Worm (Caenorhabditis elegans) whole organism, L4 larva: ENCODE data around the gene EGAP2.1.

ENCODE experiments used
- D1046.2 ChIP-seq: fragments of 200-800 bp; sonication (Bioruptor generic); IDR thresholded peaks from 2 replicates; pipeline ENCODE4 v1.3.6; 2022; ENCODE audit warnings: missing genetic modification characterization, missing compliant biosample characterization
- F26F4.8 ChIP-seq: fragments of 200-800 bp; sonication (Bioruptor generic); conservative IDR thresholded peaks from 2 replicates; pipeline ENCODE4 v1.3.6; 2022; ENCODE audit warnings: missing genetic modification characterization, missing compliant biosample characterization
- R02D3.7 ChIP-seq: fragments of 150-350 bp; sonication (generic microtip); optimal IDR thresholded peaks from 3 replicates; lab custom pipeline; 2014; ENCODE audit warnings: missing biosample characterization, missing genetic modification characterization
- T26A8.4 ChIP-seq: fragments of 200-800 bp; sonication (Bioruptor generic); IDR thresholded peaks from 2 replicates; pipeline ENCODE4 v1.3.6; 2022; ENCODE audit warnings: missing genetic modification characterization, missing compliant biosample characterization
- Y75B8A.6 ChIP-seq: fragments of 200-800 bp; sonication (Bioruptor generic); IDR thresholded peaks from 2 replicates; pipeline ENCODE4 v1.3.6; 2022; ENCODE audit warnings: missing genetic modification reagents, missing genetic modification characterization, missing compliant biosample characterization
- ZK546.5 ChIP-seq, 2 experiments: sonication (generic microtip); optimal IDR thresholded peaks; 2 replicates each; lab custom pipeline; 2017; ENCODE audit warnings: missing biosample characterization in 2 of 2, missing genetic modification characterization in 2 of 2
- aha-1 ChIP-seq: fragments of 150-350 bp; peaks from one replicate; lab custom pipeline; 2014; ENCODE audit warnings: missing biosample characterization, missing genetic modification characterization
- aly-2 ChIP-seq: sonication (generic microtip); optimal IDR thresholded peaks from 2 replicates; lab custom pipeline; 2018; ENCODE audit warnings: missing biosample characterization, missing genetic modification characterization
- ama-1 ChIP-seq: fragments of 150-350 bp; optimal IDR thresholded peaks from 2 replicates; lab custom pipeline; 2014; ENCODE audit warnings: inconsistent platforms, mixed read lengths
- attf-4 ChIP-seq: sonication (generic microtip); optimal IDR thresholded peaks from 3 replicates; lab custom pipeline; 2017; ENCODE audit warnings: missing biosample characterization, missing genetic modification characterization
- ceh-20 ChIP-seq: fragments of 200-800 bp; sonication (Bioruptor generic); IDR thresholded peaks from 2 replicates; pipeline ENCODE4 v1.3.6; 2022; ENCODE audit warnings: missing genetic modification reagents, missing genetic modification characterization, missing compliant biosample characterization
- ctbp-1 ChIP-seq: fragments of 200-800 bp; sonication (Bioruptor generic); IDR thresholded peaks from 2 replicates; pipeline ENCODE4 v1.3.6; 2022; ENCODE audit warnings: missing genetic modification reagents, missing genetic modification characterization, missing compliant biosample characterization
- daf-16 ChIP-seq, 3 experiments: sonication (generic microtip); optimal IDR thresholded peaks; 2 replicates each; lab custom pipeline; 2016 to 2017; ENCODE audit warnings: missing genetic modification characterization in 3 of 3, missing genetic modification reagents in 3 of 3, mild to moderate bottlenecking in 2 of 3, missing compliant biosample characterization in 2 of 3, missing biosample characterization in 1 of 3, moderate library complexity in 1 of 3
- dmd-6 ChIP-seq: fragments of 200-800 bp; sonication (Bioruptor generic); IDR thresholded peaks from 2 replicates; pipeline ENCODE4 v1.3.6; 2022; ENCODE audit warnings: missing genetic modification reagents, missing genetic modification characterization, missing compliant biosample characterization
- dpl-1 ChIP-seq: fragments of 150-350 bp; optimal IDR thresholded peaks from 2 replicates; lab custom pipeline; 2014; ENCODE audit warnings: missing biosample characterization, missing genetic modification reagents, missing genetic modification characterization
- dve-1 ChIP-seq: sonication (generic microtip); optimal IDR thresholded peaks from 2 replicates; lab custom pipeline; 2017; ENCODE audit warnings: antibody characterized with exemption, mild to moderate bottlenecking, missing genetic modification characterization, missing compliant biosample characterization; ENCODE audit not compliant: insufficient read depth
- egl-27 ChIP-seq: sonication (generic microtip); optimal IDR thresholded peaks from 3 replicates; lab custom pipeline; 2017; ENCODE audit warnings: missing biosample characterization, missing genetic modification reagents, missing genetic modification characterization
- fkh-10 ChIP-seq: fragments of 150-350 bp; optimal IDR thresholded peaks from 2 replicates; lab custom pipeline; 2014; ENCODE audit warnings: missing biosample characterization, missing genetic modification reagents, missing genetic modification characterization
- fos-1 ChIP-seq: fragments of 150-350 bp; optimal IDR thresholded peaks from 2 replicates; lab custom pipeline; 2014; ENCODE audit warnings: missing biosample characterization, missing genetic modification characterization
- hif-1 ChIP-seq, 2 experiments: sonication (generic microtip); optimal IDR thresholded peaks; 2 replicates each; lab custom pipeline; 2016 to 2017; ENCODE audit warnings: missing compliant biosample characterization in 2 of 2, missing genetic modification characterization in 2 of 2, missing genetic modification reagents in 2 of 2, missing genotype in 2 of 2, mild to moderate bottlenecking in 1 of 2
- hlh-30 ChIP-seq: sonication (generic microtip); optimal IDR thresholded peaks from 2 replicates; lab custom pipeline; 2017; ENCODE audit warnings: antibody characterized with exemption, mild to moderate bottlenecking, missing genetic modification characterization, missing compliant biosample characterization; ENCODE audit not compliant: insufficient read depth
- hmg-1.1 ChIP-seq: fragments of 200-800 bp; sonication (Bioruptor generic); IDR thresholded peaks from 2 replicates; pipeline ENCODE4 v1.3.6; 2022; ENCODE audit warnings: missing genetic modification reagents, missing genetic modification characterization, missing compliant biosample characterization
- lim-7 ChIP-seq: fragments of 200-800 bp; sonication (Bioruptor generic); IDR thresholded peaks from 2 replicates; pipeline ENCODE4 v1.3.6; 2022; ENCODE audit warnings: missing genetic modification characterization, missing compliant biosample characterization
- lin-13 ChIP-seq: fragments of 150-350 bp; optimal IDR thresholded peaks from 2 replicates; lab custom pipeline; 2014; ENCODE audit warnings: missing biosample characterization, missing genetic modification reagents, missing genetic modification characterization
- lin-38 ChIP-seq: fragments of 200-800 bp; sonication (Bioruptor generic); IDR thresholded peaks from 2 replicates; pipeline ENCODE4 v1.3.6; 2022; ENCODE audit warnings: missing genetic modification reagents, missing genetic modification characterization, missing compliant biosample characterization
- lin-39 ChIP-seq: fragments of 150-350 bp; optimal IDR thresholded peaks from 2 replicates; lab custom pipeline; 2014; ENCODE audit warnings: missing biosample characterization, missing genetic modification reagents, missing genetic modification characterization
- lsy-2 ChIP-seq, 2 experiments: fragments of 150-350 bp in 1 of 2; sonication (generic microtip) in 1 of 2; optimal IDR thresholded peaks; 2 replicates each; lab custom pipeline; 2014 to 2017; ENCODE audit warnings: missing biosample characterization in 2 of 2, missing genetic modification characterization in 2 of 2
- madf-9 ChIP-seq: fragments of 200-800 bp; sonication (Bioruptor generic); conservative IDR thresholded peaks from 2 replicates; pipeline ENCODE4 v1.3.6; 2022; ENCODE audit warnings: missing genetic modification reagents, missing genetic modification characterization, missing compliant biosample characterization
- mdl-1 ChIP-seq, 2 experiments: fragments of 150-350 bp in 1 of 2; sonication (generic microtip) in 1 of 2; optimal IDR thresholded peaks; 2 replicates each; lab custom pipeline; 2014 to 2017; ENCODE audit warnings: missing biosample characterization in 2 of 2, missing genetic modification characterization in 2 of 2
- mdt-29 ChIP-seq: fragments of 200-800 bp; sonication (Bioruptor generic); IDR thresholded peaks from 2 replicates; pipeline ENCODE4 v1.3.6; 2022; ENCODE audit warnings: missing genetic modification reagents, missing genetic modification characterization, missing compliant biosample characterization
- mep-1 ChIP-seq: fragments of 150-350 bp; sonication (generic microtip); optimal IDR thresholded peaks from 3 replicates; lab custom pipeline; 2014; ENCODE audit warnings: missing biosample characterization, missing genetic modification characterization
- mxl-3 ChIP-seq: fragments of 200-800 bp; sonication (Bioruptor generic); optimal IDR thresholded peaks from 2 replicates; lab custom pipeline; 2018; ENCODE audit warnings: mild to moderate bottlenecking, missing genetic modification characterization, missing compliant biosample characterization
- nhr-25 ChIP-seq: sonication (generic microtip); optimal IDR thresholded peaks from 2 replicates; lab custom pipeline; 2017; ENCODE audit warnings: missing genetic modification characterization, mild to moderate bottlenecking, missing compliant biosample characterization, antibody characterized with exemption, moderate library complexity, borderline replicate concordance; ENCODE audit not compliant: insufficient read depth
- nhr-42 ChIP-seq: fragments of 200-800 bp; sonication (Bioruptor generic); IDR thresholded peaks from 2 replicates; pipeline ENCODE4 v1.3.6; 2022; ENCODE audit warnings: missing genetic modification characterization, missing compliant biosample characterization
- nhr-77 ChIP-seq: fragments of 150-350 bp; optimal IDR thresholded peaks from 2 replicates; lab custom pipeline; 2014; ENCODE audit warnings: missing biosample characterization, missing genetic modification characterization
- pqm-1 ChIP-seq: sonication (generic microtip); optimal IDR thresholded peaks from 2 replicates; lab custom pipeline; 2017; ENCODE audit warnings: missing biosample characterization, missing genetic modification characterization
- rbr-2 ChIP-seq: sonication (generic microtip); optimal IDR thresholded peaks from 2 replicates; lab custom pipeline; 2016; ENCODE audit warnings: missing genotype, missing genetic modification characterization, missing compliant biosample characterization
- sdz-12 ChIP-seq: fragments of 200-800 bp; sonication (Bioruptor generic); optimal IDR thresholded peaks from 2 replicates; lab custom pipeline; 2018; ENCODE audit warnings: mild to moderate bottlenecking, missing genetic modification characterization, missing compliant biosample characterization
- set-16 ChIP-seq: fragments of 200-800 bp; sonication (Bioruptor generic); IDR thresholded peaks from 2 replicates; pipeline ENCODE4 v1.3.6; 2022; ENCODE audit warnings: missing genetic modification reagents, missing genetic modification characterization, missing compliant biosample characterization
- snpc-1.2 ChIP-seq: fragments of 200-800 bp; sonication (Bioruptor generic); IDR thresholded peaks from 2 replicates; pipeline ENCODE4 v1.3.6; 2022; ENCODE audit warnings: missing genetic modification reagents, missing genetic modification characterization, missing compliant biosample characterization
- tag-97 ChIP-seq: fragments of 200-800 bp; sonication (Bioruptor generic); IDR thresholded peaks from 2 replicates; pipeline ENCODE4 v1.3.6; 2022; ENCODE audit warnings: missing genetic modification characterization, missing compliant biosample characterization
- tra-1 ChIP-seq: fragments of 200-800 bp; sonication (Bioruptor generic); IDR thresholded peaks from 2 replicates; pipeline ENCODE4 v1.3.6; 2022; ENCODE audit warnings: missing genetic modification reagents, missing genetic modification characterization, missing compliant biosample characterization
- unc-39 ChIP-seq: sonication (generic microtip); optimal IDR thresholded peaks from 2 replicates; lab custom pipeline; 2017; ENCODE audit warnings: missing biosample characterization, missing genetic modification characterization
- unc-62 ChIP-seq, 3 experiments: fragments of 150-350 bp in 1 of 3; sonication (generic microtip); optimal IDR thresholded peaks in 2 of 3; peaks in 1 of 3; 1 replicate in 1 of 3; 2 replicates in 2 of 3; lab custom pipeline; 2014 to 2017; ENCODE audit warnings: missing biosample characterization in 3 of 3, missing genetic modification characterization in 3 of 3, missing genetic modification reagents in 3 of 3, missing genotype in 1 of 3
- vab-7 ChIP-seq: fragments of 200-800 bp; sonication (Bioruptor generic); IDR thresholded peaks from 2 replicates; pipeline ENCODE4 v1.3.6; 2022; ENCODE audit warnings: missing genetic modification reagents, missing genetic modification characterization, missing compliant biosample characterization
- zfp-3 ChIP-seq: fragments of 200-800 bp; sonication (Bioruptor generic); conservative IDR thresholded peaks from 2 replicates; pipeline ENCODE4 v1.3.6; 2022; ENCODE audit warnings: missing genetic modification reagents, missing genetic modification characterization, missing compliant biosample characterization
- zip-2 ChIP-seq: fragments of 150-350 bp; optimal IDR thresholded peaks from 2 replicates; lab custom pipeline; 2014; ENCODE audit warnings: missing biosample characterization, missing genetic modification characterization

The EGAP2.1 gene

ce11 chrII:5276736-5277135, 45.5 kb downstream of the EGAP2.1 start:
- TF ChIP-seq zip-2 (tag; lab: Kevin White, UChicago) (no peak), hif-1 (tag; optimal IDR thresholded peaks at IDR 0.05; lab: Kevin White, UChicago) (peak in 1 of 2 experiments; percentile 39), lin-13 (GFP tag; lab: Kevin White, UChicago) (no peak), fkh-10 (GFP tag; lab: Kevin White, UChicago) (peak; percentile 89), rbr-2 (tag; lab: Kevin White, UChicago) (peak; percentile 51), ceh-20 (0 out of 2 replicates have a peak, but pooled peaks have one; percentile 39), tra-1 (GFP tag; lab: Robert Waterston, UW) (no peak), unc-62 (GFP tag; optimal IDR thresholded peaks at IDR 0.05 in 1 of 2; lab: Kevin White, UChicago) (peak in 1 of 2 experiments; percentile 98), unc-62 (tag; optimal IDR thresholded peaks at IDR 0.05; lab: Kevin White, UChicago) (peak; percentile 14), hmg-1.1 (GFP tag; lab: Robert Waterston, UW) (peak; percentile 49; the same call in 1 of the 2 replicates), hlh-30 (tag; lab: Kevin White, UChicago) (peak; percentile 21), lin-38 (GFP tag; lab: Robert Waterston, UW) (no peak), lsy-2 (tag; optimal IDR thresholded peaks at IDR 0.05; lab: Kevin White, UChicago) (peak in 1 of 2 experiments; percentile 54), mep-1 (tag; lab: Kevin White, UChicago) (peak; percentile 34), mdl-1 (tag; optimal IDR thresholded peaks at IDR 0.05; lab: Kevin White, UChicago) (peak in 1 of 2 experiments; percentile 67), fos-1 (no peak), snpc-1.2 (GFP tag; lab: Robert Waterston, UW) (no peak), vab-7 (GFP tag; lab: Robert Waterston, UW) (no peak), T26A8.4 (GFP tag; lab: Robert Waterston, UW) (no peak), nhr-42 (no peak), ctbp-1 (GFP tag; lab: Robert Waterston, UW) (peak; percentile 38; the same call in 1 of the 2 replicates), Y75B8A.6 (GFP tag; lab: Robert Waterston, UW) (no peak)

ce11 chrII:5277780-5278179, 46.6 kb downstream of the EGAP2.1 start:
- no peak for TF ChIP-seq lim-7 (GFP tag; lab: Robert Waterston, UW)
- TF ChIP-seq set-16 (GFP tag; lab: Robert Waterston, UW), result no peak
- TF ChIP-seq nhr-25 (tag; lab: Kevin White, UChicago), result no peak
- peak; percentile 26 for TF ChIP-seq nhr-77 (tag; lab: Kevin White, UChicago)
- TF ChIP-seq dve-1 (tag; lab: Kevin White, UChicago), result peak; percentile 25
- no peak for TF ChIP-seq attf-4 (tag; lab: Kevin White, UChicago)
- no peak for TF ChIP-seq sdz-12 (GFP tag; lab: Kevin White, UChicago)
- peak; percentile 82 for TF ChIP-seq zfp-3
- peak; percentile 25 for TF ChIP-seq ama-1 (lab: Kevin White, UChicago)

- TF ChIP-seq aly-2 (tag; lab: Kevin White, UChicago) (no peak), unc-39 (no peak), mdt-29 (GFP tag; lab: Robert Waterston, UW) (no peak), ZK546.5 (tag; optimal IDR thresholded peaks at IDR 0.05; lab: Kevin White, UChicago) (no peak), dpl-1 (GFP tag; lab: Kevin White, UChicago) (no peak), Y75B8A.6 (GFP tag; lab: Robert Waterston, UW) (no peak), tra-1 (GFP tag; lab: Robert Waterston, UW) (peak; percentile 4; the same call in 1 of the 2 replicates), tag-97 (no peak), egl-27 (tag; lab: Kevin White, UChicago) (no peak), madf-9 (GFP tag; lab: Robert Waterston, UW) (no peak), D1046.2 (GFP tag; lab: Robert Waterston, UW) (no peak), lin-39 (tag; lab: Kevin White, UChicago) (no peak), lin-13 (GFP tag; lab: Kevin White, UChicago) (no peak), dmd-6 (peak; percentile 63), mxl-3 (GFP tag; lab: Kevin White, UChicago) (peak; percentile 7), daf-16 (GFP tag; optimal IDR thresholded peaks at IDR 0.05; lab: Kevin White, UChicago) (no peak), daf-16 (tag; optimal IDR thresholded peaks at IDR 0.05; lab: Kevin White, UChicago) (peak; percentile 79), mep-1 (tag; lab: Kevin White, UChicago) (peak; percentile 58), mdl-1 (tag; optimal IDR thresholded peaks at IDR 0.05; lab: Kevin White, UChicago) (peak in 1 of 2 experiments; percentile 46), hif-1 (tag; optimal IDR thresholded peaks at IDR 0.05; lab: Kevin White, UChicago) (peak in 1 of 2 experiments; percentile 61), pqm-1 (peak; percentile 69), R02D3.7 (tag; lab: Kevin White, UChicago) (no peak), F26F4.8 (GFP tag; lab: Robert Waterston, UW) (no peak), aha-1 (tag; lab: Kevin White, UChicago) (peak; percentile 98)
These were observed 49.9 kb downstream of the EGAP2.1 start for ce11 chrII:5281137-5281536.
